Fruit fly (Drosophila melanogaster): ENCODE data around the gene CG18417.

The CG18417 gene

dm6 chr3L:7359827-7360323, 40.0 kb upstream of the CG18417 start, which contains the start of gene pst (continued):
- TF ChIP-seq CG6689 (GFP tag; IDR thresholded peaks at IDR 0.05) (no peak), ind (GFP tag; optimal IDR thresholded peaks at IDR 0.05) (no peak), Hey (tag; optimal IDR thresholded peaks at IDR 0.05) (no peak), CG15073 (GFP tag; optimal IDR thresholded peaks at IDR 0.05) (no peak), Fer2 (tag; optimal IDR thresholded peaks at IDR 0.05) (no peak), crp (GFP tag; optimal IDR thresholded peaks at IDR 0.05) (no peak), slou (GFP tag; optimal IDR thresholded peaks at IDR 0.05) (no peak), zen (tag; optimal IDR thresholded peaks at IDR 0.05) (no peak), h (optimal IDR thresholded peaks at IDR 0.05) (no peak), jigr1 (GFP tag; IDR thresholded peaks at IDR 0.05) (no peak), Dek (tag; optimal IDR thresholded peaks at IDR 0.05) (peak; percentile 35), bab2 (GFP tag; optimal IDR thresholded peaks at IDR 0.05) (no peak), Rx (GFP tag; IDR thresholded peaks at IDR 0.05) (no peak), danr (GFP tag; IDR thresholded peaks at IDR 0.05) (no peak), vfl (GFP tag; optimal IDR thresholded peaks at IDR 0.05) (no peak), CG14860 (GFP tag; IDR thresholded peaks at IDR 0.05; ENCODE audit: partially characterized antibody) (no peak), NC2α (GFP tag; optimal IDR thresholded peaks at IDR 0.05) (peak; percentile 14), usp (GFP tag; optimal IDR thresholded peaks at IDR 0.05) (no peak), D (optimal IDR thresholded peaks at IDR 0.05) (no peak), D (GFP tag; optimal IDR thresholded peaks at IDR 0.05) (no peak), CG16813 (GFP tag; IDR thresholded peaks at IDR 0.05; ENCODE audit: partially characterized antibody) (no peak), sima (GFP tag; optimal IDR thresholded peaks at IDR 0.05) (no peak), CG7556 (GFP tag; optimal IDR thresholded peaks at IDR 0.05) (no peak), ERR (GFP tag; optimal IDR thresholded peaks at IDR 0.05) (no peak), CG11696 (GFP tag; IDR thresholded peaks at IDR 0.05) (no peak), CG9609 (GFP tag; optimal IDR thresholded peaks at IDR 0.05) (no peak), cas (GFP tag; IDR thresholded peaks at IDR 0.05) (no peak; the same call in 1 of the 2 replicates), eve (GFP tag; optimal IDR thresholded peaks at IDR 0.05) (no peak), CG15696 (tag; optimal IDR thresholded peaks at IDR 0.05) (no peak), CG2678 (tag; optimal IDR thresholded peaks at IDR 0.05) (no peak), pros (GFP tag; optimal IDR thresholded peaks at IDR 0.05) (no peak), CG33213 (GFP tag; optimal IDR thresholded peaks at IDR 0.05) (no peak), lov (optimal IDR thresholded peaks at IDR 0.05) (no peak), lov (GFP tag; IDR thresholded peaks at IDR 0.05) (no peak; the same call in 2 of the 3 replicates), cato (GFP tag; optimal IDR thresholded peaks at IDR 0.05; ENCODE audit: borderline replicate concordance) (no peak), CG4617 (GFP tag; optimal IDR thresholded peaks at IDR 0.05; ENCODE audit: borderline replicate concordance) (no peak), CG16815 (GFP tag; optimal IDR thresholded peaks at IDR 0.05) (no peak), CG7271 (tag; optimal IDR thresholded peaks at IDR 0.05) (no peak), Hsf (GFP tag; optimal IDR thresholded peaks at IDR 0.05) (no peak), NC2β (GFP tag; optimal IDR thresholded peaks at IDR 0.05) (peak; percentile 41), jing (GFP tag; optimal IDR thresholded peaks at IDR 0.05) (no peak), CG31441 (GFP tag; IDR thresholded peaks at IDR 0.05) (no peak), az2 (GFP tag; optimal IDR thresholded peaks at IDR 0.05) (no peak), CG10654 (GFP tag; optimal IDR thresholded peaks at IDR 0.05) (no peak), Dref (GFP tag; IDR thresholded peaks at IDR 0.05) (no peak), C15 (GFP tag; IDR thresholded peaks at IDR 0.05) (no peak), HLH3B (GFP tag; IDR thresholded peaks at IDR 0.05) (no peak), her (GFP tag; optimal IDR thresholded peaks at IDR 0.05) (peak; percentile 48), Dbx (GFP tag; IDR thresholded peaks at IDR 0.05) (peak; percentile 14; the same call in 2 of the 3 replicates), CG17802 (tag; optimal IDR thresholded peaks at IDR 0.05) (no peak), trem (tag; optimal IDR thresholded peaks at IDR 0.05) (no peak), D19B (GFP tag; optimal IDR thresholded peaks at IDR 0.05) (peak; percentile 57), lmd (GFP tag; IDR thresholded peaks at IDR 0.05) (no peak)

All from whole organism, embryonic.